Fruit fly (Drosophila melanogaster) Kc167 (cell line): ENCODE data around the gene CG3123.

Experiments used
- Myc ChIP-seq: fragments of >200 bp; optimal IDR thresholded peaks from 2 replicates; lab custom pipeline; 2017; ENCODE audit warnings: missing external identifiers
- Sin3A ChIP-seq: fragments of >200 bp; optimal IDR thresholded peaks from 2 replicates; lab custom pipeline; 2018; ENCODE audit warnings: missing external identifiers
- h ChIP-seq: fragments of >200 bp; optimal IDR thresholded peaks from 3 replicates; lab custom pipeline; 2018; ENCODE audit warnings: missing external identifiers
- insv ChIP-seq: fragments of >200 bp; optimal IDR thresholded peaks from 3 replicates; lab custom pipeline; 2018; ENCODE audit warnings: missing external identifiers
- psq ChIP-seq: fragments of >200 bp; optimal IDR thresholded peaks from 2 replicates; lab custom pipeline; 2017; ENCODE audit warnings: missing external identifiers
- ttk ChIP-seq: sonication (Bioruptor generic); optimal IDR thresholded peaks from 2 replicates; lab custom pipeline; 2017; ENCODE audit warnings: missing external identifiers

CG3123 gene

DNA sequence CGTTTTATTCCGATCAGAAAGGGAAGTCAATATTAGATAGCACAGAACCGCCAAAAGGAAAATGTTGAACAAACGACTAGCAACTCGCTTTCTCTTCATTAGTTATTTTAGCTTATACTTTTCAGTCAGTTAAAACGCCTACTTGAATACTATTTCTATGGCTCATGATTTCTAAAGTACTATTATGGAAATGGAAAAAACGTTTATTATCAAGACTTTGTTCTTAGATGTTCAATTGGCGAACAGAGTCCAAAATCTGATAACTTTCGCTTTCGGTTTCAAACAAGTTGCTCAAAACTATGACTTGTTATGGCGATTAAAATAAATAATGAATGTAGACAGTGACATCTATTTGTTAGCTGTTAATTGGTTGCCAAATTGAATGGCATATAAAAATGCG, at the start of gene CG3123:
Gene CG3123, minus strand, starts transcription at position 101 of the 400 bp plus-strand sequence.
- TF ChIP-seq ttk (no peak), Myc (no peak), psq (no peak), h (no peak), insv (no peak), Sin3A (no peak)

DNA sequence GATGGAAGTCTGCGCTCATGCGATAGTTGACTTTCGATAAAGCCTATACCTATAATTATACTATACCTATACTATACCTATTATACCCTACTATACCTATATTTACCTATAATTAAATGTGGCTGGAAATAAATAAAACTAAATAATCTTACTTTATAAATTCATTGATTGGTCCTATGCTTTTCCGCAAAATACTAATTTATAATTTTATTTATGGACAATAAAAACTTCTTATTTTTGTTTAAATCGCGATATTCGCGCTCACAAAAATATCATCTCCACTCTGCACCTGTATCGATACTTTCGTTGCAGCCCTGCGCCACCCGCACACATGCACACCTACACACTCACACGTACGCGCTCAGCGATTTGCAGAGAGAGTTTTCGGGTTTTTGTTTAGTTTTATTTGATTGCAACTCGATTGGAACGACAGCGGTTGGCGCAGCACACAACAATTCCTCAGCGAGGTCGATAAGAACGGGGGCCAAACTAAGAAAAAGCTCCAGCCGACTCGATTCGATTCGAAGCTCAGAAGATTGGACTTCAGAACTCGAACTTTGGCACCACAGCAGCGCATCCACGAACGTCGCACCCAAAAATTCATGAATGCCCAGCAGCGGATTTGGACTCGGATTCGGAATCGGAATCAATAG, 49.4 kb upstream of the CG3123 start, which contains the start of gene CG8814:
Gene CG8814, plus strand, starts transcription at position 349 of the 653 bp plus-strand sequence.
- TF ChIP-seq Myc (no peak), Sin3A (no peak), h (no peak), insv (no peak), ttk (no peak), psq (no peak)

DNA sequence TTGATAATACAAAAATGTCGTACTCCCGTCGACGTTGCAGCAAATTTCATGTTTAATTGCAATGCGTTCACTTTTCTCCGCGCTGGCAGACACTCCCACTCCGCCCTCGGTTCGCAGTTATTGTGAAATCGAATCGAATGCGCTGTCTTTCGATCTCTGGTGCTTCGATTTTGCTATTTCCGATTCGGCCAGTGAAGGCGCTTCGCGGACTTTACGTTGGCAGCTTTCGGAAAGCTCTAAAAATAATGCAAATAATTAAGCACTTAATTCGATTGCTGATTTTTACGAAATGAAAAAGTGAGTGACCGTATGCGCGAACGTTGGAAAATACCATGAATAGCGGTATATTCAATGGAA, 48.9 kb upstream of the CG3123 start, which contains the start of gene Ifrd1:
Gene Ifrd1, minus strand, starts transcription at position 305 of the 357 bp plus-strand sequence.
- TF ChIP-seq psq (no peak), h (no peak), Sin3A (no peak), Myc (no peak), insv (no peak)

DNA sequence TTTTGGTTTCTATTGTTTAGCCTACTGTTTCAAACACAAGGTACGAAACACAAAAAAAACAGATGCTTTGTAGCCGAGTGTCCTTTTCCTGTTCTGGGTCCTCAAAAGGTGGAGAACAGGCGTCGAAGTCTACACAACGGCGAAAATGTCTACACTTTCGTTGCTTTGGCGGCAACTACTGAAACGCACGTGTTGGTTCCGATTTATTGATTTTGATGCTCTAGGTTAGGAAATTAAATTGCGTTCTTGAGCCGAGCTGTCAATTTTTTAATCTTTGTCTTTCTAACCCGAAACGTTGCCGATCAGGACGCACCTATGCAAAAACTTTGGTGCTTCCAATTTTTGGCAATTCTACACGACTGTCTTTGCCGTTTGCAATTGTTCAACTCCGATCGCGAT, 48.4 kb upstream of the CG3123 start:
- TF ChIP-seq h (no peak), Sin3A (no peak), psq (no peak), ttk (no peak), Myc (no peak), insv (no peak)

DNA sequence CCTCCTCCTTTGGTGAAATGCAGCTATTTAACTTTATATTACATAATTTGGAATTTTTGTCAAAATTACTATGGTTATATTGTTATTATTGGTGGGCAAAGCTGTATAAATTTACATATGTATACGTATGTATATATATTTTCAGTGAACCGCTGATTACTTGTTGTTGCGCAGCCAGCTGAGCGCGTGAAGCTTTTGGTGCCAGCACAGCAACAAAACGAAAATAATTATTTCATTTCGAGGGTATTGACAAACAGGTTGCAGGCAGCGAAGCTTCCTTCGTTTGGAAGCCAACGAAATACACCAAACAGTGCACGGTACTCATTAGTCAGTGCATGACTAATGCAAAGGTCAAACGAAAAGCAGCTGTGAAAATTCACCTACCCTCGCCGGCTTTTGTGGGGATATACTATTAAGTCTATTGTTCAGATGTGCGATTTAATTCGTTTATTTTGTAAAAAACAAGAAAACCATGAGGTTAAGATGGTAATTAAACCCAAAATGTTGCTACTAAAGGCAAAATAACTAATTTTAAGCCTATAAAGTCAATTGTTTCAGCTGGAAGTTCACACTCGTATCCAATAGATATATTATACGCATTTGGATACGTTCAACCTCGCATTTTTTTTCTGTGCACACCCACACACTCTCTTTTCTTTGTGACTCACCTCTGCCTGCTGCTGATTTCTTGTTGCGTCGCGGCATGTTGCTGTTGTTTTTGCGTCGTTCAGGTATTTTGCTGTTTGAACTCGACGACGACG, 47.8 kb upstream of the CG3123 start:
- no peak for TF ChIP-seq insv
- TF ChIP-seq Sin3A = no peak
- no peak for TF ChIP-seq h
- TF ChIP-seq psq = no peak
- no peak for TF ChIP-seq ttk
- no peak for TF ChIP-seq Myc

DNA sequence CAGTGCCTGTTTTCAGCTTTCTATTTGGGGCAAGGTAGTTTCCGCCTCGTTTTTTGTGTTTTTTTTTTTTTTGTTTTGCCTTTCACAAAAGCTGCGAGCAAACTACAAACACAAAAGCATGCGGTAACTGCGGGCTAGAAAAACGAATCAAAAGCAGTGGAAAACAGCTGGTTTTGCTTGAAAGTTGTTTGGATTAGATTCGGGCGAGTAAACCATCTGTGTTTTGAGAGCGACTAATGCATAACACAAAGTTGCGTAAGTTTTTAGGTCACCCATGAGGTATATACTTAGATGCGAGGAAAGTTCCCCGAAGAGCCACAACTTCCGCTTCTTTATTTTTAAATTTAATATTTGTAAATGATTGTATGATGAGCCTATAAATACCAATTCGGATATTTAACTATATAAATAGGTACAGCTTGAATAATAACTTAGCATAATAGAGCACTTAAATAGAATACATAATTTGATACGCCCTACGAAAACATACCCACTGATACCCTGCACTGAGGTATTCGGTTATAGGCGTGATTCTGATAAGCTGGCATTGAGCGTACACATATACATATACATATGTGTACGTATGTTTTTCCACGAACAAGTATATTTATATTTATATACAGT, 47.1 kb upstream of the CG3123 start:
- TF ChIP-seq h (no peak), ttk (no peak), insv (no peak), Sin3A (no peak), Myc (no peak), psq (no peak)

DNA sequence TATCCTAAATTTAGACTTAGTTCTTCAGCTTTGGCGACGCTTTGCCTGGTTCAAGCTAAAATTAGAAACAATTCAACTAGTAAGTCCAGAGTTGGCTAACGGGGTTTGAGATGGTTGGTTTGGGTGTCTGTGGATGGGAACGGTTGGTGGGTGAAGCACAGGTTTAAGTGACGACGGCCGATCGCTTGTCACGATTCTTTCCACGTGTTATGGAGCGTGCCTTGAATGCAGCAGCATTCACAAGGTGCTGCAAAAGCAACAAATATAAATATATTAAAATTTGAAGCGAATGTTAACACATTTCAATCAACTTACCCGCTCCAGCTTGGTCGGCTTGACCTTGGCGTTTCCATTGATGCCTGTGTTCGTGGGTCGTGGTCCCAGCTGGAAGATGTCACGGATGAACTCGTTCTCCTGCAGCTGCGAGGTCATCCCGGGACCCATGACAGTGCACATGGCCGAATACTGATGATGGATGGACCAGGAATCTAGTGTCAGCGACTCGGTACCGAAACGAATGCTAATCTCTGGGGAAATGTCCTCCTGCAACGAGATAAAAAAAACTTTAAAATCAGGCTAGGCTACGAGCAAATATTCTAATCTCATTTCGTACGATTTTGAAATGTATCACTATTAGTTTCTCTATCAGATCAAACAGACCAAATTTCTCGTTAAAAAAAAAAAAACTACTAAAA, 43.8 kb upstream of the CG3123 start, which contains the start of gene CG8813:
Gene CG8813, plus strand, starts transcription at position 645 of the 695 bp plus-strand sequence.
- TF ChIP-seq insv = no peak
- TF ChIP-seq Sin3A = no peak
- TF ChIP-seq psq = no peak
- TF ChIP-seq ttk = no peak
- no peak for TF ChIP-seq Myc
- TF ChIP-seq h = no peak

DNA sequence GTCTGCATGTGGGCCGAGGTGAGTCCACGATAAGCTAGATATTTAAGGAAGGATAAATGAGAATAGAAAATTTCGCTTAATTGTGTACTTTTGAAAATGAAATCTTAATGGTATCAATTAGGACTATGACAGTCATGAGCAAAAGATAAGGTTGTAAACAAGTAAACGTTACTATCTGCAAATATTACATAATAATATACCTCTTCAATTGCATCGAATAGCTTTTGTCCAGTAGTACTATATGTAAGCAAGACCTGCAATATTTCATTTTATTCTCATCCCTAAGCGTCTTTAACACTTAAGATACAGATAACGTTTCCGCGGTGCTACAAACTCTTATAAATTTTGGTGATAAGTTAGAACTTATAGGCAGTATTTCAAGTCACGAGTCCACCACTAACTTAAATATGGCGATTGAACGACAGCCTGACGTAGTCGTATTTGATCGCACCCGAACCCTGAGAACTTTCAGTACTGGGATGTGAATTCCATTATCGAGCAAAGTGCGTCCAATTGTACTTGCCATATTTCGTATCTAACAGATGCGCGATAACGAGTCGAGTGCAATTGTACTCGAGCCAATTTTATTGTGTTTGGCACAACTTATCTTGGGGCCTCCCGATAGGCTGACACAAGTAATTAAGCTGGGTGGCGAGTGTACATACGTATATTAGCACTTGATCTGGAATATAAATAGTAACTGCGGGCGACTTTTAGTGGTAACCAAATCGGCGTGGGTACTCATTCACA, 40.4 kb upstream of the CG3123 start:
- TF ChIP-seq psq (no peak), ttk (no peak), Sin3A (no peak), Myc (no peak), insv (no peak), h (no peak)

DNA sequence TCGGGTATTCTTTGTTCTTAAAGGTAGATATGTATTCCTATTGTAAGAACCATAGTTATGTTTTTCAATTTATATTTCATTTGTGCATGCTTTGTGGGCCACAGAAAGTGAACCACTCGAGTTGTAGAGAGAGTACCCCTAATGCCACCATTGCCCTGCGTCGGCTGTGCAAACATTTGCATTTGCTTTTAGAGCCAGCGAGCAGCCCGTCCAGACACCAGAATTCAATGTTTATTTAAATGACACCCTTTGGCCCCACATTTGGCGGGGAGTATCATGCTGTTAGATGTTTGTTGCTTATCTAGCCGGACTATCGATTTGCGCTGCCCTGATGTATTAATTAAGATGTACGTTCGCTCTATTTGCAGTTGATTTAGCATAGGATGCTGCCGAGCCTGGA, 39.3 kb upstream of the CG3123 start:
- TF ChIP-seq Myc (no peak), psq (no peak), ttk (no peak), Sin3A (no peak), insv (no peak), h (no peak)

DNA sequence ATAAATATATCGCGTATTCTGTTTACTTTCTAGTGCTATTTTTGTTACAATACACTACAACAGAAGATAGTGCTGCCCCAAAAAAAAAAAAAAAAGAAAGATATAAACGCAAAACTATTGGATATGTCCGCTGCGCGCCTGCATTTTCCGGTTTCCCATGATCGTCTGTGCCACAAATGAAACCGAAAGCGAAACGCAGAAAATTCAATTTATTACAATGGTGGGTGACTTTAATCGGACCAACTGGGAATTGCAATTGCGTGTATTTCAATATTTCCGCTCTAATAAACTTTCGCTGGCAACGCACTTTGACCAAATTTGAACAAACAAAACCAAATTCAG, 37.3 kb upstream of the CG3123 start:
- TF ChIP-seq psq = no peak
- TF ChIP-seq ttk = no peak
- TF ChIP-seq Myc = no peak

DNA sequence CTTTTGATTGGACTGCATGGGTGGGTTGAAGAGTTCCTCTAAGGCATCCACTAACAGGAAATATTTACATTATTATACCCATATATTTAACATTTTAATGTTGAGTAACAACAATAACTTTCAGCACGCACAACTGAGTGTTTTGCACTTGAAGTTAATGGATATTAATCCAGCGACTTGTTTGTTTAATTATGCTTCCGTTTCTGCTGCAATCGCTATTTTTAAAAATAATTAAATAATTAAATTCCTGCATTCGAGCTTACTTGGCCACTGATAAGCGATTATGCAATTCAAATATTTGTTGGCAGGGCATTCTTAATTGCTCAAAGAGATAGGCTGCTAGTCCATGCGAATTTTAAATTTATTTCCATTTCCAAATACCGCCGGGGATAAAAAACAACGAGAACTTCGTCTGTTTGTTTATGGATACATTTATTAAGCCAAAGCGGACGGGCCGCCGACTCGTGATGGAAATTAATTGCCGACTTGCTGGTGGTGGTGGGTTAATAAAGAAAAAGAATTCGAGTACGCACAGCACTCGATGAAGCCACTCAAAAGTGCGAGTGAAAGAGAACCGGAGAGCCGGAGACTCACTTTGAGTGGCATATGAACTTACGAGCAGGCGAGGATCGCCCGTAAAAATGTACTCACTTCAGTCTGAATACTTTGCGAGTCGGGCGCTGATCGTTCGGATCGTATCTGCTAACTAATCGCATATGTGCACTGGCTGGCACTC, 36.7 kb upstream of the CG3123 start:
- no peak for TF ChIP-seq psq

DNA sequence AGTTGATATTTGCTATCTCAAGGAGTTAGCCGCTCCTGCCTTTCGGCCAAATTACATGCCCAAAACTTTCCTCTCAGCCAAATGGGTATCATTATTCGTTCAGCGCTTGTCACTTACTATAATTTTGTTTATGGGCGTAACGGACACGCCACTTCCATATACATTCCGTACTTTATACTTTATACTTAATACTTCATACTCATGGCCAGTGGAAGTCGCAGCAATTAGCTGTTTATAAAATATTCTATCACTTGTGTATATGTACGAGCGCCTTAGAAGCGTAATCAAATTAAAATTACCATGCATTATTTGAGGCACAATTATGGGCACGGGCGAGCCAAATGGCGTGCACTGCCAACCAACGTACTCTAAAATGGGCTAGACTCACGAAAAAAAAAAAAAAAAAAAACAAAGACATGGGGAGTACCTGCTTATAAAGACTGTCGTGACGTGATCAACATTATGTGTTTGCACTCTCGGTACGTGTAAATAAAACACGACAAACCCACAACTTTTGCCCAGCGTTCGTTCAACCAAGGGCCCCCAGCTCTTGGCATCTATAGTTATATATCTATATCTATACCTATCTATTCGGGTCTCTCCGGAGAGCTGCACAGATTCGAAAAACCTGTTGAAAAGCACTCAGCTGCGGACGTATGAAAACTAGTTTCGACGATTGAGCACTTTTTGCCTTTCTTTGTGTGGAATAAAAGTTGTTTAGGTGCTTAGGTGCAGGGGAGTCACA, 36.0 kb upstream of the CG3123 start:
- no peak for TF ChIP-seq h
- no peak for TF ChIP-seq psq
- TF ChIP-seq ttk = no peak
- TF ChIP-seq Myc = no peak
- no peak for TF ChIP-seq insv
- no peak for TF ChIP-seq Sin3A
